Worm (Caenorhabditis elegans) whole organism, L4 larva: Measurements from ENCODE around the gene Y43F8B.17.

ENCODE experiments used
- F49E8.2 ChIP-seq: sonication (generic microtip); optimal IDR thresholded peaks from 2 replicates; lab custom pipeline; 2016; ENCODE audit warnings: missing compliant biosample characterization, mild to moderate bottlenecking, missing genetic modification characterization, borderline replicate concordance
- T20F7.1 ChIP-seq: fragments of 200-800 bp; sonication (Bioruptor generic); optimal IDR thresholded peaks from 2 replicates; lab custom pipeline; 2018; ENCODE audit warnings: mild to moderate bottlenecking, missing genetic modification characterization, missing compliant biosample characterization
- Y48G9A.11 ChIP-seq: fragments of 200-800 bp; sonication (Bioruptor generic); IDR thresholded peaks from 2 replicates; pipeline ENCODE4 v1.3.6; 2022; ENCODE audit warnings: missing genetic modification reagents, missing genetic modification characterization, missing compliant biosample characterization
- Y5F2A.4 ChIP-seq: fragments of 200-800 bp; sonication (Bioruptor generic); optimal IDR thresholded peaks from 2 replicates; lab custom pipeline; 2018; ENCODE audit warnings: mild to moderate bottlenecking, missing genetic modification characterization, missing compliant biosample characterization
- Y75B8A.6 ChIP-seq: fragments of 200-800 bp; sonication (Bioruptor generic); IDR thresholded peaks from 2 replicates; pipeline ENCODE4 v1.3.6; 2022; ENCODE audit warnings: missing genetic modification reagents, missing genetic modification characterization, missing compliant biosample characterization
- ZK337.2 ChIP-seq: fragments of 200-800 bp; sonication (Bioruptor generic); IDR thresholded peaks from 2 replicates; pipeline ENCODE4 v1.3.6; 2022; ENCODE audit warnings: missing genetic modification reagents, missing genetic modification characterization, missing compliant biosample characterization
- aha-1 ChIP-seq: fragments of 150-350 bp; peaks from one replicate; lab custom pipeline; 2014; ENCODE audit warnings: missing biosample characterization, missing genetic modification characterization
- aly-2 ChIP-seq: sonication (generic microtip); optimal IDR thresholded peaks from 2 replicates; lab custom pipeline; 2018; ENCODE audit warnings: missing biosample characterization, missing genetic modification characterization
- ama-1 ChIP-seq: fragments of 150-350 bp; optimal IDR thresholded peaks from 2 replicates; lab custom pipeline; 2014; ENCODE audit warnings: inconsistent platforms, mixed read lengths
- arid-1 ChIP-seq: fragments of 200-800 bp; sonication (Bioruptor generic); conservative IDR thresholded peaks from 2 replicates; pipeline ENCODE4 v1.3.6; 2022; ENCODE audit warnings: missing genetic modification reagents, missing genetic modification characterization, missing compliant biosample characterization
- ceh-44 ChIP-seq: fragments of 200-800 bp; sonication (Bioruptor generic); IDR thresholded peaks from 2 replicates; pipeline ENCODE4 v1.3.6; 2022; ENCODE audit warnings: missing genetic modification reagents, missing genetic modification characterization, missing compliant biosample characterization
- ceh-62 ChIP-seq: sonication (generic microtip); optimal IDR thresholded peaks from 2 replicates; lab custom pipeline; 2017; ENCODE audit warnings: missing biosample characterization, missing genetic modification characterization
- ctbp-1 ChIP-seq: fragments of 200-800 bp; sonication (Bioruptor generic); IDR thresholded peaks from 2 replicates; pipeline ENCODE4 v1.3.6; 2022; ENCODE audit warnings: missing genetic modification reagents, missing genetic modification characterization, missing compliant biosample characterization
- daf-16 ChIP-seq, 3 experiments: sonication (generic microtip); optimal IDR thresholded peaks; 2 replicates each; lab custom pipeline; 2016 to 2017; ENCODE audit warnings: missing genetic modification characterization in 3 of 3, missing genetic modification reagents in 3 of 3, mild to moderate bottlenecking in 2 of 3, missing compliant biosample characterization in 2 of 3, missing biosample characterization in 1 of 3, moderate library complexity in 1 of 3
- daf-19 ChIP-seq: fragments of 200-800 bp; sonication (Bioruptor generic); conservative IDR thresholded peaks from 2 replicates; pipeline ENCODE4 v1.3.6; 2022; ENCODE audit warnings: missing genetic modification characterization, missing compliant biosample characterization
- daf-8 ChIP-seq: fragments of 200-800 bp; sonication (Bioruptor generic); IDR thresholded peaks from 2 replicates; pipeline ENCODE4 v1.3.6; 2022; ENCODE audit warnings: missing genetic modification characterization, missing compliant biosample characterization
- dmd-6 ChIP-seq: fragments of 200-800 bp; sonication (Bioruptor generic); IDR thresholded peaks from 2 replicates; pipeline ENCODE4 v1.3.6; 2022; ENCODE audit warnings: missing genetic modification reagents, missing genetic modification characterization, missing compliant biosample characterization
- dpl-1 ChIP-seq: fragments of 150-350 bp; optimal IDR thresholded peaks from 2 replicates; lab custom pipeline; 2014; ENCODE audit warnings: missing biosample characterization, missing genetic modification reagents, missing genetic modification characterization
- egl-27 ChIP-seq: sonication (generic microtip); optimal IDR thresholded peaks from 3 replicates; lab custom pipeline; 2017; ENCODE audit warnings: missing biosample characterization, missing genetic modification reagents, missing genetic modification characterization
- hif-1 ChIP-seq, 2 experiments: sonication (generic microtip); optimal IDR thresholded peaks; 2 replicates each; lab custom pipeline; 2016 to 2017; ENCODE audit warnings: missing compliant biosample characterization in 2 of 2, missing genetic modification characterization in 2 of 2, missing genetic modification reagents in 2 of 2, missing genotype in 2 of 2, mild to moderate bottlenecking in 1 of 2
- jun-1 ChIP-seq: fragments of 150-350 bp; optimal IDR thresholded peaks from 2 replicates; lab custom pipeline; 2014; ENCODE audit warnings: missing biosample characterization, missing genetic modification reagents, missing genetic modification characterization
- lim-7 ChIP-seq: fragments of 200-800 bp; sonication (Bioruptor generic); IDR thresholded peaks from 2 replicates; pipeline ENCODE4 v1.3.6; 2022; ENCODE audit warnings: missing genetic modification characterization, missing compliant biosample characterization
- lin-15B ChIP-seq: fragments of 150-350 bp; sonication (generic microtip); optimal IDR thresholded peaks from 3 replicates; lab custom pipeline; 2014; ENCODE audit warnings: missing biosample characterization, missing genetic modification characterization
- lin-38 ChIP-seq: fragments of 200-800 bp; sonication (Bioruptor generic); IDR thresholded peaks from 2 replicates; pipeline ENCODE4 v1.3.6; 2022; ENCODE audit warnings: missing genetic modification reagents, missing genetic modification characterization, missing compliant biosample characterization
- lin-39 ChIP-seq: fragments of 150-350 bp; optimal IDR thresholded peaks from 2 replicates; lab custom pipeline; 2014; ENCODE audit warnings: missing biosample characterization, missing genetic modification reagents, missing genetic modification characterization
- madf-9 ChIP-seq: fragments of 200-800 bp; sonication (Bioruptor generic); conservative IDR thresholded peaks from 2 replicates; pipeline ENCODE4 v1.3.6; 2022; ENCODE audit warnings: missing genetic modification reagents, missing genetic modification characterization, missing compliant biosample characterization
- mdl-1 ChIP-seq, 2 experiments: fragments of 150-350 bp in 1 of 2; sonication (generic microtip) in 1 of 2; optimal IDR thresholded peaks; 2 replicates each; lab custom pipeline; 2014 to 2017; ENCODE audit warnings: missing biosample characterization in 2 of 2, missing genetic modification characterization in 2 of 2
- mes-2 ChIP-seq: sonication (generic microtip); optimal IDR thresholded peaks from 2 replicates; lab custom pipeline; 2016; ENCODE audit warnings: missing genotype, mild to moderate bottlenecking, missing genetic modification characterization, missing compliant biosample characterization; ENCODE audit not compliant: poor library complexity, severe bottlenecking
- mxl-2 ChIP-seq: fragments of 200-800 bp; sonication (Bioruptor generic); conservative IDR thresholded peaks from 2 replicates; pipeline ENCODE4 v1.3.6; 2022; ENCODE audit warnings: missing genetic modification reagents, missing genetic modification characterization, missing compliant biosample characterization
- nhr-111 ChIP-seq: fragments of 200-800 bp; sonication (Bioruptor generic); optimal IDR thresholded peaks from 2 replicates; lab custom pipeline; 2018; ENCODE audit warnings: mild to moderate bottlenecking, missing genetic modification characterization, missing compliant biosample characterization
- nhr-237 ChIP-seq: sonication (generic microtip); optimal IDR thresholded peaks from 2 replicates; lab custom pipeline; 2017; ENCODE audit warnings: missing biosample characterization, missing genetic modification characterization
- nhr-42 ChIP-seq: fragments of 200-800 bp; sonication (Bioruptor generic); IDR thresholded peaks from 2 replicates; pipeline ENCODE4 v1.3.6; 2022; ENCODE audit warnings: missing genetic modification characterization, missing compliant biosample characterization
- nhr-48 ChIP-seq: sonication (generic microtip); optimal IDR thresholded peaks from 2 replicates; lab custom pipeline; 2016; ENCODE audit warnings: mild to moderate bottlenecking, missing genetic modification characterization, missing compliant biosample characterization
- nhr-77 ChIP-seq: fragments of 150-350 bp; optimal IDR thresholded peaks from 2 replicates; lab custom pipeline; 2014; ENCODE audit warnings: missing biosample characterization, missing genetic modification characterization
- pha-4 ChIP-seq, 2 experiments: fragments of 150-350 bp in 1 of 2; fragments of 200-800 bp in 1 of 2; sonication (Bioruptor generic) in 1 of 2; IDR thresholded peaks in 1 of 2; optimal IDR thresholded peaks in 1 of 2; 2 replicates each; pipeline versions ENCODE4 v1.3.6 to Lab custom; 2014 to 2022; ENCODE audit warnings: missing genetic modification characterization in 2 of 2, missing genetic modification reagents in 2 of 2, missing biosample characterization in 1 of 2, missing compliant biosample characterization in 1 of 2
- rbr-2 ChIP-seq: sonication (generic microtip); optimal IDR thresholded peaks from 2 replicates; lab custom pipeline; 2016; ENCODE audit warnings: missing genotype, missing genetic modification characterization, missing compliant biosample characterization
- saeg-2 ChIP-seq: fragments of 200-800 bp; sonication (Bioruptor generic); IDR thresholded peaks from 2 replicates; pipeline ENCODE4 v1.3.6; 2022; ENCODE audit warnings: missing genetic modification reagents, missing genetic modification characterization, missing compliant biosample characterization
- set-16 ChIP-seq: fragments of 200-800 bp; sonication (Bioruptor generic); IDR thresholded peaks from 2 replicates; pipeline ENCODE4 v1.3.6; 2022; ENCODE audit warnings: missing genetic modification reagents, missing genetic modification characterization, missing compliant biosample characterization
- skn-1 ChIP-seq: fragments of 150-350 bp; optimal IDR thresholded peaks from 2 replicates; lab custom pipeline; 2014; ENCODE audit warnings: missing biosample characterization, missing genetic modification characterization
- spr-1 ChIP-seq: sonication (generic microtip); optimal IDR thresholded peaks from 2 replicates; lab custom pipeline; 2016; ENCODE audit warnings: mild to moderate bottlenecking, missing genetic modification characterization, missing compliant biosample characterization
- spr-3 ChIP-seq: fragments of 200-800 bp; sonication (Bioruptor generic); optimal IDR thresholded peaks from 2 replicates; lab custom pipeline; 2018; ENCODE audit warnings: mild to moderate bottlenecking, missing genetic modification characterization, missing compliant biosample characterization
- tra-1 ChIP-seq: fragments of 200-800 bp; sonication (Bioruptor generic); IDR thresholded peaks from 2 replicates; pipeline ENCODE4 v1.3.6; 2022; ENCODE audit warnings: missing genetic modification reagents, missing genetic modification characterization, missing compliant biosample characterization
- unc-130 ChIP-seq: sonication (generic microtip); optimal IDR thresholded peaks from 2 replicates; lab custom pipeline; 2016; ENCODE audit warnings: missing genetic modification reagents, missing genetic modification characterization, missing compliant biosample characterization
- unc-62 ChIP-seq, 3 experiments: fragments of 150-350 bp in 1 of 3; sonication (generic microtip); optimal IDR thresholded peaks in 2 of 3; peaks in 1 of 3; 1 replicate in 1 of 3; 2 replicates in 2 of 3; lab custom pipeline; 2014 to 2017; ENCODE audit warnings: missing biosample characterization in 3 of 3, missing genetic modification characterization in 3 of 3, missing genetic modification reagents in 3 of 3, missing genotype in 1 of 3
- vab-7 ChIP-seq: fragments of 200-800 bp; sonication (Bioruptor generic); IDR thresholded peaks from 2 replicates; pipeline ENCODE4 v1.3.6; 2022; ENCODE audit warnings: missing genetic modification reagents, missing genetic modification characterization, missing compliant biosample characterization
- zag-1 ChIP-seq: fragments of 150-350 bp; optimal IDR thresholded peaks from 2 replicates; lab custom pipeline; 2014; ENCODE audit warnings: missing biosample characterization, missing genetic modification characterization
- zfp-2 ChIP-seq: sonication (generic microtip); optimal IDR thresholded peaks from 2 replicates; lab custom pipeline; 2016; ENCODE audit warnings: mild to moderate bottlenecking, missing genetic modification characterization, missing compliant biosample characterization

Gene Y43F8B.17

ce11 chrV:19522551-19523137, 38.1 kb downstream of the Y43F8B.17 start (continued):
- TF ChIP-seq mes-2 (tag; lab: Kevin White, UChicago): peak; percentile 75
- TF ChIP-seq nhr-111 (GFP tag; lab: Kevin White, UChicago): no peak
- TF ChIP-seq T20F7.1 (GFP tag; lab: Kevin White, UChicago): peak; percentile 49
- TF ChIP-seq daf-19 (GFP tag; lab: Robert Waterston, UW): peak; percentile 60
- TF ChIP-seq rbr-2 (tag; lab: Kevin White, UChicago): peak; percentile 87

- TF ChIP-seq hif-1 (tag; optimal IDR thresholded peaks at IDR 0.05; lab: Kevin White, UChicago) (no peak), nhr-237 (tag; lab: Kevin White, UChicago) (no peak), ZK337.2 (GFP tag; lab: Robert Waterston, UW) (no peak), lin-39 (tag; lab: Kevin White, UChicago) (no peak), skn-1 (tag; lab: Kevin White, UChicago) (no peak), tra-1 (GFP tag; lab: Robert Waterston, UW) (no peak), aha-1 (tag; lab: Kevin White, UChicago) (no peak), mxl-2 (GFP tag; lab: Robert Waterston, UW) (0 out of 2 replicates have a peak, but pooled peaks have one; percentile 28), lin-38 (GFP tag; lab: Robert Waterston, UW) (no peak), lin-15B (tag; lab: Kevin White, UChicago) (no peak), zfp-2 (no peak), aly-2 (tag; lab: Kevin White, UChicago) (no peak), egl-27 (no peak), daf-19 (GFP tag; lab: Robert Waterston, UW) (no peak), spr-3 (GFP tag; lab: Kevin White, UChicago) (no peak), arid-1 (GFP tag; lab: Robert Waterston, UW) (no peak), zag-1 (no peak), T20F7.1 (GFP tag; lab: Kevin White, UChicago) (no peak), Y5F2A.4 (no peak), spr-1 (tag; lab: Kevin White, UChicago) (no peak), lim-7 (no peak), set-16 (GFP tag; lab: Robert Waterston, UW) (no peak), ama-1 (lab: Kevin White, UChicago) (no peak), F49E8.2 (no peak), nhr-77 (tag; lab: Kevin White, UChicago) (peak; percentile 19), unc-130 (no peak), nhr-42 (GFP tag; lab: Robert Waterston, UW) (0 out of 2 replicates have a peak, but pooled peaks have one; percentile 58), madf-9 (GFP tag; lab: Robert Waterston, UW) (no peak), ctbp-1 (GFP tag; lab: Robert Waterston, UW) (0 out of 2 replicates have a peak, but pooled peaks have one; percentile 27), nhr-48 (tag; lab: Kevin White, UChicago) (peak; percentile 58), ceh-44 (GFP tag; lab: Robert Waterston, UW) (no peak), dmd-6 (peak; percentile 64), Y48G9A.11 (GFP tag; lab: Robert Waterston, UW) (no peak), unc-62 (GFP tag; optimal IDR thresholded peaks at IDR 0.05 in 1 of 2; lab: Kevin White, UChicago) (peak in 1 of 2 experiments; percentile 38), unc-62 (tag; optimal IDR thresholded peaks at IDR 0.05; lab: Kevin White, UChicago) (no peak), dpl-1 (no peak), jun-1 (no peak), saeg-2 (no peak), vab-7 (GFP tag; lab: Robert Waterston, UW) (no peak), pha-4 (GFP tag; IDR thresholded peaks at IDR 0.05; lab: Robert Waterston, UW) (no peak), pha-4 (tag; optimal IDR thresholded peaks at IDR 0.05; lab: Kevin White, UChicago) (no peak), ceh-62 (tag; lab: Kevin White, UChicago) (no peak), Y75B8A.6 (GFP tag; lab: Robert Waterston, UW) (no peak), daf-16 (GFP tag; optimal IDR thresholded peaks at IDR 0.05; lab: Kevin White, UChicago) (no peak), daf-16 (tag; optimal IDR thresholded peaks at IDR 0.05; lab: Kevin White, UChicago) (peak; percentile 55), mdl-1 (tag; optimal IDR thresholded peaks at IDR 0.05; lab: Kevin White, UChicago) (peak; percentile 30 to 93), daf-8 (GFP tag; lab: Robert Waterston, UW) (no peak)
Observed at ce11 chrV:19524569-19524968, 40.0 kb downstream of the Y43F8B.17 start.
